Worm (Caenorhabditis elegans): ENCODE data around the gene fbxb-75.

ce11 chrIV:4446884-4447283 is 5.9 kb upstream of the fbxb-75 start:
- no peak for TF ChIP-seq sea-1 (GFP tag; conservative IDR thresholded peaks at IDR 0.05)
- no peak for TF ChIP-seq tbx-11 (GFP tag; IDR thresholded peaks at IDR 0.05)
- TF ChIP-seq tra-4 (tag; optimal IDR thresholded peaks at IDR 0.05) = no peak
- TF ChIP-seq ama-1 (optimal IDR thresholded peaks at IDR 0.05) = peak; percentile 81
- no peak for TF ChIP-seq flt-1 (GFP tag; IDR thresholded peaks at IDR 0.05)
- no peak for TF ChIP-seq pes-1 (GFP tag; IDR thresholded peaks at IDR 0.05)
- TF ChIP-seq hnd-1 (tag; optimal IDR thresholded peaks at IDR 0.05) = no peak
- no peak for TF ChIP-seq ceh-36 (tag; optimal IDR thresholded peaks at IDR 0.05)
- no peak for TF ChIP-seq aly-1 (tag; optimal IDR thresholded peaks at IDR 0.05)

Measured in whole organism, early embryonic.